Worm (Caenorhabditis elegans): ENCODE measurements around the gene tam-1.

DNA sequence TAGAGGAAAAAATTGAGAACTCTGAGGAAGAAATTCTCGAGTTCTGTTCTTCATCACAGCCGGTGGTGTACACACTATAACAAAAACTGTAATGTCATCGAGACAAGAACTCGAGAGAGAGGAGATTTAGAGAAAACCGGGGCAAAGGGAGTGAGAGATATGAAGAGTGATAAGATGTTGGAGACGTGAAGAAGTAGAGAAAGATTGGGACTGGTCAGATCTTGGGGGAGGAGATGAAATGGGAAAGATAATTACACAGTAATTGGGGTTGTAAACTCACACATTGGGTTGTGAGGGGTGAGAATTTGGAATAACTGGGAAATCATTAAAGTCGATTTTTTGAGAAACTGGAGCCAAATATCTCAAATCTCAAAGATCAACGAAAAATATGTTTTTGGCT is 2.9 kb upstream of the tam-1 start:
- TF ChIP-seq lin-35 (GFP tag; optimal IDR thresholded peaks at IDR 0.05) (no peak), snpc-3.4 (tag; optimal IDR thresholded peaks at IDR 0.05) (no peak)

All from whole organism, young adult.